Worm (Caenorhabditis elegans) whole organism, young adult: ENCODE data around the gene C38H2.3.

ENCODE experiments used
- B0019.2 ChIP-seq: fragments of 200-800 bp; sonication (Bioruptor generic); conservative IDR thresholded peaks from 2 replicates; pipeline ENCODE4 v1.3.6; 2022; ENCODE audit warnings: missing genetic modification reagents, missing genetic modification characterization, missing compliant biosample characterization
- B0261.1 ChIP-seq: sonication (generic microtip); optimal IDR thresholded peaks from 2 replicates; lab custom pipeline; 2016; ENCODE audit warnings: mild to moderate bottlenecking, missing genetic modification characterization, moderate library complexity, missing compliant biosample characterization
- B0336.3 ChIP-seq: fragments of 200-800 bp; sonication (Bioruptor generic); IDR thresholded peaks from 2 replicates; pipeline ENCODE4 v1.3.6; 2022; ENCODE audit warnings: missing genetic modification characterization, missing compliant biosample characterization
- D2030.7 ChIP-seq: fragments of 200-800 bp; sonication (Bioruptor generic); IDR thresholded peaks from 2 replicates; pipeline ENCODE4 v1.3.6; 2022; ENCODE audit warnings: missing genetic modification reagents, missing genetic modification characterization, missing compliant biosample characterization
- F22D6.2 ChIP-seq: sonication (generic microtip); optimal IDR thresholded peaks from 2 replicates; lab custom pipeline; 2016; ENCODE audit warnings: mild to moderate bottlenecking, missing genetic modification characterization, missing compliant biosample characterization
- F23B12.7 ChIP-seq: sonication (generic microtip); optimal IDR thresholded peaks from 2 replicates; lab custom pipeline; 2017; ENCODE audit warnings: missing genetic modification characterization, mild to moderate bottlenecking, missing compliant biosample characterization, antibody characterized with exemption, moderate library complexity; ENCODE audit not compliant: insufficient read depth
- F39B2.1 ChIP-seq: fragments of 200-800 bp; sonication (Bioruptor generic); IDR thresholded peaks from 2 replicates; pipeline ENCODE4 v1.3.6; 2022; ENCODE audit warnings: missing genetic modification reagents, missing genetic modification characterization, missing compliant biosample characterization
- F49E8.2 ChIP-seq: sonication (generic microtip); optimal IDR thresholded peaks from 3 replicates; lab custom pipeline; 2017; ENCODE audit warnings: missing genetic modification characterization, mild to moderate bottlenecking, missing compliant biosample characterization, antibody characterized with exemption, moderate library complexity; ENCODE audit not compliant: insufficient read depth
- K12H6.12 ChIP-seq: fragments of 200-800 bp; sonication (Bioruptor generic); optimal IDR thresholded peaks from 2 replicates; lab custom pipeline; 2018; ENCODE audit warnings: mild to moderate bottlenecking, missing genetic modification characterization, missing compliant biosample characterization
- Y67H2A.10 ChIP-seq: fragments of 200-800 bp; sonication (Bioruptor generic); conservative IDR thresholded peaks from 2 replicates; pipeline ENCODE4 v1.3.6; 2022; ENCODE audit warnings: missing genetic modification reagents, missing genetic modification characterization, missing compliant biosample characterization
- Y79H2A.3 ChIP-seq: fragments of 200-800 bp; sonication (Bioruptor generic); conservative IDR thresholded peaks from 2 replicates; pipeline ENCODE4 v1.3.6; 2022; ENCODE audit warnings: missing genetic modification reagents, missing genetic modification characterization, missing compliant biosample characterization
- ZK185.1 ChIP-seq: sonication (generic microtip); optimal IDR thresholded peaks from 2 replicates; lab custom pipeline; 2016; ENCODE audit warnings: mild to moderate bottlenecking, missing genetic modification characterization, missing compliant biosample characterization; ENCODE audit not compliant: poor library complexity, severe bottlenecking
- aptf-2 ChIP-seq: fragments of 200-800 bp; sonication (Bioruptor generic); conservative IDR thresholded peaks from 2 replicates; pipeline ENCODE4 v1.3.6; 2022; ENCODE audit warnings: missing genetic modification reagents, missing genetic modification characterization, missing compliant biosample characterization
- athp-1 ChIP-seq: sonication (generic microtip); optimal IDR thresholded peaks from 2 replicates; lab custom pipeline; 2017; ENCODE audit warnings: mild to moderate bottlenecking, missing genetic modification characterization, missing compliant biosample characterization
- attf-5 ChIP-seq: fragments of 200-800 bp; sonication (Bioruptor generic); optimal IDR thresholded peaks from 2 replicates; lab custom pipeline; 2018; ENCODE audit warnings: mild to moderate bottlenecking, missing genetic modification characterization, missing compliant biosample characterization
- attf-6 ChIP-seq: fragments of 200-800 bp; sonication (Bioruptor generic); IDR thresholded peaks from 2 replicates; pipeline ENCODE4 v1.3.6; 2022; ENCODE audit warnings: missing genetic modification reagents, missing genetic modification characterization, missing compliant biosample characterization
- ccch-3 ChIP-seq: fragments of 200-800 bp; sonication (Bioruptor generic); optimal IDR thresholded peaks from 2 replicates; lab custom pipeline; 2018; ENCODE audit warnings: mild to moderate bottlenecking, missing genetic modification characterization, missing compliant biosample characterization
- cebp-1 ChIP-seq, 2 experiments: fragments of 200-800 bp in 1 of 2; sonication (Bioruptor generic) in 1 of 2; sonication (generic microtip) in 1 of 2; IDR thresholded peaks in 1 of 2; optimal IDR thresholded peaks in 1 of 2; 2 replicates each; pipeline versions ENCODE4 v1.3.6 to Lab custom; 2017 to 2022; ENCODE audit warnings: missing compliant biosample characterization in 2 of 2, missing genetic modification characterization in 2 of 2, mild to moderate bottlenecking in 1 of 2, missing genetic modification reagents in 1 of 2, moderate library complexity in 1 of 2
- cebp-2 ChIP-seq: fragments of 200-800 bp; sonication (Bioruptor generic); IDR thresholded peaks from 2 replicates; pipeline ENCODE4 v1.3.6; 2022; ENCODE audit warnings: missing genetic modification characterization, missing compliant biosample characterization
- ceh-100 ChIP-seq: fragments of 200-800 bp; sonication (Bioruptor generic); IDR thresholded peaks from 2 replicates; pipeline ENCODE4 v1.3.6; 2022; ENCODE audit warnings: missing genetic modification reagents, missing genetic modification characterization, missing compliant biosample characterization
- ceh-58 ChIP-seq: fragments of 200-800 bp; sonication (Bioruptor generic); IDR thresholded peaks from 2 replicates; pipeline ENCODE4 v1.3.6; 2022; ENCODE audit warnings: missing genetic modification characterization, missing compliant biosample characterization
- ceh-91 ChIP-seq: fragments of 200-800 bp; sonication (Bioruptor generic); IDR thresholded peaks from 2 replicates; pipeline ENCODE4 v1.3.6; 2022; ENCODE audit warnings: missing genetic modification reagents, missing genetic modification characterization, missing compliant biosample characterization
- chd-7 ChIP-seq: sonication (generic microtip); optimal IDR thresholded peaks from 2 replicates; lab custom pipeline; 2016; ENCODE audit warnings: mild to moderate bottlenecking, missing genetic modification characterization, moderate library complexity, missing compliant biosample characterization
- die-1 ChIP-seq: sonication (generic microtip); optimal IDR thresholded peaks from 2 replicates; lab custom pipeline; 2016; ENCODE audit warnings: missing genotype, mild to moderate bottlenecking, missing genetic modification characterization, missing compliant biosample characterization
- him-1 ChIP-seq: sonication (generic microtip); optimal IDR thresholded peaks from 2 replicates; lab custom pipeline; 2016; ENCODE audit warnings: missing genotype, missing genetic modification reagents, missing genetic modification characterization, missing compliant biosample characterization
- hlh-12 ChIP-seq: sonication (generic microtip); optimal IDR thresholded peaks from 2 replicates; lab custom pipeline; 2016; ENCODE audit warnings: missing genetic modification characterization, missing compliant biosample characterization
- hmg-20 ChIP-seq: fragments of 200-800 bp; sonication (Bioruptor generic); IDR thresholded peaks from 2 replicates; pipeline ENCODE4 v1.3.6; 2022; ENCODE audit warnings: missing genetic modification reagents, missing genetic modification characterization, missing compliant biosample characterization
- hsf-1 ChIP-seq: fragments of 200-800 bp; sonication (Bioruptor generic); IDR thresholded peaks from 2 replicates; pipeline ENCODE4 v1.3.6; 2022; ENCODE audit warnings: missing genetic modification reagents, missing genetic modification characterization, missing compliant biosample characterization
- lin-40 ChIP-seq: sonication (generic microtip); optimal IDR thresholded peaks from 2 replicates; lab custom pipeline; 2016; ENCODE audit warnings: missing genetic modification characterization, mild to moderate bottlenecking, missing compliant biosample characterization, missing genotype, missing genetic modification reagents
- lin-54 ChIP-seq: fragments of 200-800 bp; sonication (Bioruptor generic); optimal IDR thresholded peaks from 2 replicates; lab custom pipeline; 2018; ENCODE audit warnings: mild to moderate bottlenecking, missing genetic modification characterization, missing compliant biosample characterization
- lir-1 ChIP-seq: fragments of 200-800 bp; sonication (Bioruptor generic); conservative IDR thresholded peaks from 2 replicates; pipeline ENCODE4 v1.3.6; 2022; ENCODE audit warnings: missing genetic modification reagents, missing genetic modification characterization, missing compliant biosample characterization
- lsl-1 ChIP-seq: fragments of 200-800 bp; sonication (Bioruptor generic); optimal IDR thresholded peaks from 2 replicates; lab custom pipeline; 2018; ENCODE audit warnings: mild to moderate bottlenecking, missing genetic modification characterization, moderate library complexity, missing compliant biosample characterization
- lsy-27 ChIP-seq: sonication (generic microtip); optimal IDR thresholded peaks from 2 replicates; lab custom pipeline; 2017; ENCODE audit warnings: missing genetic modification characterization, mild to moderate bottlenecking, missing compliant biosample characterization, antibody characterized with exemption, missing genotype, borderline replicate concordance; ENCODE audit not compliant: insufficient read depth
- madf-6 ChIP-seq: fragments of 200-800 bp; sonication (Bioruptor generic); IDR thresholded peaks from 2 replicates; pipeline ENCODE4 v1.3.6; 2022; ENCODE audit warnings: missing genetic modification reagents, missing genetic modification characterization, missing compliant biosample characterization
- madf-8 ChIP-seq: fragments of 200-800 bp; sonication (Bioruptor generic); conservative IDR thresholded peaks from 2 replicates; pipeline ENCODE4 v1.3.6; 2022; ENCODE audit warnings: missing genetic modification reagents, missing genetic modification characterization, missing compliant biosample characterization
- mel-28 ChIP-seq: sonication (generic microtip); optimal IDR thresholded peaks from 2 replicates; lab custom pipeline; 2016; ENCODE audit warnings: borderline replicate concordance, mild to moderate bottlenecking, missing genetic modification characterization, missing compliant biosample characterization
- mes-4 ChIP-seq: sonication (generic microtip); optimal IDR thresholded peaks from 2 replicates; lab custom pipeline; 2016; ENCODE audit warnings: missing genotype, missing genetic modification characterization, missing compliant biosample characterization
- mxl-1 ChIP-seq: sonication (generic microtip); optimal IDR thresholded peaks from 2 replicates; lab custom pipeline; 2016; ENCODE audit warnings: missing genetic modification characterization, missing compliant biosample characterization
- nfya-2 ChIP-seq: fragments of 200-800 bp; sonication (Bioruptor generic); IDR thresholded peaks from 2 replicates; pipeline ENCODE4 v1.3.6; 2022; ENCODE audit warnings: missing genetic modification reagents, missing genetic modification characterization, missing compliant biosample characterization
- nhr-120 ChIP-seq: fragments of 200-800 bp; sonication (Bioruptor generic); IDR thresholded peaks from 2 replicates; pipeline ENCODE4 v1.3.6; 2022; ENCODE audit warnings: missing genetic modification characterization, missing compliant biosample characterization
- nhr-80 ChIP-seq: sonication (generic microtip); optimal IDR thresholded peaks from 2 replicates; lab custom pipeline; 2016; ENCODE audit warnings: missing genetic modification characterization, missing compliant biosample characterization
- rec-8 ChIP-seq, 2 experiments: sonication (generic microtip); optimal IDR thresholded peaks; 2 replicates each; lab custom pipeline; 2016; ENCODE audit warnings: mild to moderate bottlenecking in 2 of 2, missing genetic modification characterization in 2 of 2, missing genetic modification reagents in 2 of 2, missing genotype in 2 of 2, missing biosample characterization in 1 of 2, missing compliant biosample characterization in 1 of 2, moderate library complexity in 1 of 2
- sptf-2 ChIP-seq: fragments of 200-800 bp; sonication (Bioruptor generic); optimal IDR thresholded peaks from 2 replicates; lab custom pipeline; 2018; ENCODE audit warnings: mild to moderate bottlenecking, missing genetic modification characterization, missing compliant biosample characterization
- xnd-1 ChIP-seq: sonication (generic microtip); optimal IDR thresholded peaks from 2 replicates; lab custom pipeline; 2016; ENCODE audit warnings: missing genotype, missing genetic modification reagents, missing genetic modification characterization, missing compliant biosample characterization
- ztf-18 ChIP-seq: sonication (generic microtip); optimal IDR thresholded peaks from 2 replicates; lab custom pipeline; 2016; ENCODE audit warnings: missing genotype, mild to moderate bottlenecking, missing genetic modification characterization, missing compliant biosample characterization
- ztf-25 ChIP-seq: fragments of 200-800 bp; sonication (Bioruptor generic); IDR thresholded peaks from 2 replicates; pipeline ENCODE4 v1.3.6; 2022; ENCODE audit warnings: missing genetic modification reagents, missing genetic modification characterization, missing compliant biosample characterization
- ztf-26 ChIP-seq: sonication (generic microtip); optimal IDR thresholded peaks from 2 replicates; lab custom pipeline; 2017; ENCODE audit warnings: missing genetic modification characterization, missing compliant biosample characterization
- ztf-3 ChIP-seq: fragments of 200-800 bp; sonication (Bioruptor generic); optimal IDR thresholded peaks from 2 replicates; lab custom pipeline; 2018; ENCODE audit warnings: mild to moderate bottlenecking, missing genetic modification characterization, missing compliant biosample characterization

The C38H2.3 gene

ce11 chrIII:10357598-10358186, 28.7 kb downstream of the C38H2.3 start, which contains the start of gene umps-1 (continued):
- TF ChIP-seq attf-6 (GFP tag; lab: Robert Waterston, UW) (no peak), ceh-58 (GFP tag; lab: Robert Waterston, UW) (no peak), F39B2.1 (GFP tag; lab: Robert Waterston, UW) (no peak), chd-7 (no peak), xnd-1 (no peak), ztf-18 (tag; lab: Kevin White, UChicago) (no peak), athp-1 (tag; lab: Kevin White, UChicago) (no peak), Y79H2A.3 (GFP tag; lab: Robert Waterston, UW) (no peak), B0261.1 (no peak), hsf-1 (no peak), hmg-20 (GFP tag; lab: Robert Waterston, UW) (no peak), F22D6.2 (no peak), madf-8 (GFP tag; lab: Robert Waterston, UW) (no peak), cebp-2 (GFP tag; lab: Robert Waterston, UW) (no peak), ceh-100 (GFP tag; lab: Robert Waterston, UW) (no peak), mes-4 (tag; lab: Kevin White, UChicago) (no peak), lsy-27 (tag; lab: Kevin White, UChicago) (no peak), nhr-80 (tag; lab: Kevin White, UChicago) (no peak), B0336.3 (GFP tag; lab: Robert Waterston, UW) (no peak), aptf-2 (GFP tag; lab: Robert Waterston, UW) (no peak), hlh-12 (no peak), cebp-1 (GFP tag; IDR thresholded peaks at IDR 0.05; lab: Robert Waterston, UW) (no peak), cebp-1 (tag; optimal IDR thresholded peaks at IDR 0.05; lab: Kevin White, UChicago) (peak; percentile 76), attf-5 (peak; percentile 24), ztf-26 (tag; lab: Kevin White, UChicago) (no peak), mxl-1 (tag; lab: Kevin White, UChicago) (no peak), Y67H2A.10 (no peak), nhr-120 (GFP tag; lab: Robert Waterston, UW) (no peak), ztf-25 (GFP tag; lab: Robert Waterston, UW) (no peak), ztf-3 (no peak), madf-6 (peak; percentile 65), F23B12.7 (no peak), ceh-91 (no peak), sptf-2 (GFP tag; lab: Kevin White, UChicago) (no peak), ZK185.1 (tag; lab: Kevin White, UChicago) (no peak), lin-40 (peak; percentile 38), him-1 (no peak), rec-8 (tag; optimal IDR thresholded peaks at IDR 0.05; lab: Kevin White, UChicago) (no peak), lir-1 (GFP tag; lab: Robert Waterston, UW) (no peak), lin-54 (GFP tag; lab: Kevin White, UChicago) (peak; percentile 95), die-1 (tag; lab: Kevin White, UChicago) (no peak), mel-28 (tag; lab: Kevin White, UChicago) (no peak), F49E8.2 (tag; lab: Kevin White, UChicago) (peak; percentile 47), lsl-1 (GFP tag; lab: Kevin White, UChicago) (peak; percentile 77), ccch-3 (GFP tag; lab: Kevin White, UChicago) (no peak), D2030.7 (GFP tag; lab: Robert Waterston, UW) (0 out of 2 replicates have a peak, but pooled peaks have one; percentile 28), K12H6.12 (tag; lab: Kevin White, UChicago) (no peak), nfya-2 (GFP tag; lab: Robert Waterston, UW) (no peak), B0019.2 (GFP tag; lab: Robert Waterston, UW) (no peak)
